Worm (Caenorhabditis elegans): ENCODE measurements around the gene fbxb-34.

Gene fbxb-34

ce11 chrII:587533-587932 lies at the start of gene fbxb-34:
Gene fbxb-34 (plus strand): TSS chrII:587833.
- no peak for TF ChIP-seq zip-4 (GFP tag; optimal IDR thresholded peaks at IDR 0.05)

DNA sequence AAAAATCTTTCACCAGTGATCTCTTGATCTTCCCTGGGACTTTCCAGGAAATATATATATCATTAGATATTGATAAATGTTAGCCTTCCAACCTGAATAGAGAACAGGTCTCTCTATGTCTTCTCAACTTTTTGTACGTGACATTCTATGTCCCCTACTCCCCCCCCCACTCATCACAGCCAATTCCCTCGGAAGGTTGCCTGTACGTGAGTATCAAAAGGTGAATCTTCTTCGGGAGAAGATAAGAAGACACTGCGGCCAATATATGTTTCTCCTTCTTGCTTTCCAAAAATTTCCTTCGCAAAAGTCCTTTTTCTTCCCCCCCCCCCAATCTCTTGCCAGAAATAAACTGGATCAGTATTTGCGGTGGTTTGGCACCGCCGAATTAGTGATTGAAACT lies 45.2 kb upstream of the fbxb-34 start:
- no peak for TF ChIP-seq rnt-1 (tag; optimal IDR thresholded peaks at IDR 0.05)
- peak in 1 of 6 experiments; percentile 76 for TF ChIP-seq elt-3 (tag; optimal IDR thresholded peaks at IDR 0.05)
- TF ChIP-seq blmp-1 (tag; optimal IDR thresholded peaks at IDR 0.05) = peak; percentile 87

DNA sequence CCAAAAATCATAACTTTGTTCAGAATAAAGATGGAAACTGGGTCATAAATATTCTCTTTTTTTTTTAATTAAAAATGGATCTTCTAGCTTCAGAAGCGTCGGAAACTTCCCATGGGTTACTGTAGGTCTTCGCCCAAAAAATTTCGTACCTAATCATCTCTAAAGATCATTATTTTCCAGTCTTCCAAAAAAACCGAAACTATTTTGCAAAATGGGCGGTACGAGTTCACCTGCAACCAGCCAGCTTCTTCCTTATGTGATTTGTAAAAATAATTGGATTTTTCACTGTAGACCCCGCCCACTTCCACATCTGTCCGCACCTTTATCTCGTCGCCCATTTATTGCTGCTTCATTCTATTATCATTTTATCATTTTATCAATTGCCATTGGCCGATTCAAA lies 41.2 kb upstream of the fbxb-34 start, which contains the start of gene mlt-10:
mlt-10 (plus strand) TSS at position 301 of the 400 bp plus-strand sequence.
- TF ChIP-seq pax-3 (tag; optimal IDR thresholded peaks at IDR 0.05) (no peak), snu-23 (GFP tag; optimal IDR thresholded peaks at IDR 0.05) (no peak)

DNA sequence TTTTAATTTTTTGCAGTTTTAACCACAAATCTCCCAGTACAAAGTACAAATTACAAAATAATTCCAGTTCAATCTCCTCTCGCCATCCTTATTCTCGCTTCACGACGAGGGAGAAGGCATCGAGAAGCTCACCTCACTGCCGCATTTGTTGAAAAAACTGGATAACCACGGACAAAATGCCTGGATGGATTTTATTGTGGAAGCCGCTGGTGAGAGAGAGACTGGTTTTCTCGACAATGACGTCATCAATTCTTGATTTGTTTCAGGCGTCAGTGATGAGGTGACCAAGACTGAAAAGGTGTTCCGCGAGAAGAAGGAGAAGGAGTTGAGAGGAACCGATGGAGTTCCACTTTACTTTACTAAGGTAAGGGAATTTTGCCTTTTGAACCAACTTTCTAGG lies 38.1 kb upstream of the fbxb-34 start:
- TF ChIP-seq lin-35 (GFP tag; optimal IDR thresholded peaks at IDR 0.05) (no peak), nhr-76 (tag; optimal IDR thresholded peaks at IDR 0.05) (no peak), efl-1 (optimal IDR thresholded peaks at IDR 0.05) (no peak), efl-1 (GFP tag; optimal IDR thresholded peaks at IDR 0.05 in 1 of 2) (peak in 1 of 2 experiments; percentile 77), sptf-1 (tag; optimal IDR thresholded peaks at IDR 0.05) (no peak), lsy-2 (tag; optimal IDR thresholded peaks at IDR 0.05) (no peak), nhr-77 (tag; optimal IDR thresholded peaks at IDR 0.05) (no peak), skn-1 (tag; optimal IDR thresholded peaks at IDR 0.05) (no peak), Y116A8C.19 (tag; optimal IDR thresholded peaks at IDR 0.05; ENCODE audit: borderline replicate concordance) (no peak), C34B4.2 (tag; optimal IDR thresholded peaks at IDR 0.05) (no peak)

DNA sequence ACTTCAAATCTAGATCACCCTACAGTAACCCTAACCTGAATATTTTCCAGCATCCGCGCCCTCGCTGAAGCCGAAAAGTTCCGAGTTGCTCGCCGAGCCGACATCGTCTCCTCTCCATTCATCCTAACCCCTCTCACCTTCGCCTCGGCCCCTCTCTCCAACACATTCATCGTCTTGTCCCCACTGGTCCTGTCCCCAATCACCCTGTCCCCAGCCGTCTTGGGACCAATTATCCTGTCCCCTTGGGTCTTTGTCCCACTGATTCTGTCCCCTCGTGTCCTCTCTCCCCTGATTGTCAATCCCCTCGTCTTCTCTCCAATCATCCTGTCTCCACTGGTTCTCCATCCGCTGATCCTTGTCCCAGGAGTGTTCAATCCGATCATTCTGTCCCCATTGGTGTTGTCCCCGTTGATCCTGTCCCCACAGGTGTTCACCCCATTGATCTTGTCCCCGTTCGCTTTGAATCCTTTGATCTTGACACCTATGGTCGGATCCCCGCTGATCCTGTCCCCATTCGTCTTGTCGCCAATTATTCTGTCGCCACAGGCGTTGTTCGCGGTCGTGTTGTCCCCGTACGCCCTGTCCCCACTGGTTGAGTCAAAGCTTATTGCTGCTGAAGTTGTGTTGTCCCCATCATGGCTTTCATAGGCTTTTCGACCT lies 36.3 kb upstream of the fbxb-34 start, which contains the start of gene lips-7:
lips-7 (plus strand) TSS at position 610 of the 660 bp plus-strand sequence.
- TF ChIP-seq zag-1 (tag; optimal IDR thresholded peaks at IDR 0.05) = no peak
- TF ChIP-seq nhr-85 (tag) = no peak
- no peak for TF ChIP-seq egl-13 (tag; optimal IDR thresholded peaks at IDR 0.05)
- TF ChIP-seq rnt-1 (tag; optimal IDR thresholded peaks at IDR 0.05) = no peak
- no peak for TF ChIP-seq efl-1 (optimal IDR thresholded peaks at IDR 0.05)
- peak in 1 of 2 experiments; percentile 35 for TF ChIP-seq efl-1 (GFP tag; optimal IDR thresholded peaks at IDR 0.05 in 1 of 2)
- TF ChIP-seq nhr-19 (GFP tag; conservative IDR thresholded peaks at IDR 0.05) = no peak
- TF ChIP-seq lsy-2 (tag; optimal IDR thresholded peaks at IDR 0.05) = no peak
- no peak for TF ChIP-seq nhr-90 (tag; optimal IDR thresholded peaks at IDR 0.05; ENCODE audit: poor library complexity)

DNA sequence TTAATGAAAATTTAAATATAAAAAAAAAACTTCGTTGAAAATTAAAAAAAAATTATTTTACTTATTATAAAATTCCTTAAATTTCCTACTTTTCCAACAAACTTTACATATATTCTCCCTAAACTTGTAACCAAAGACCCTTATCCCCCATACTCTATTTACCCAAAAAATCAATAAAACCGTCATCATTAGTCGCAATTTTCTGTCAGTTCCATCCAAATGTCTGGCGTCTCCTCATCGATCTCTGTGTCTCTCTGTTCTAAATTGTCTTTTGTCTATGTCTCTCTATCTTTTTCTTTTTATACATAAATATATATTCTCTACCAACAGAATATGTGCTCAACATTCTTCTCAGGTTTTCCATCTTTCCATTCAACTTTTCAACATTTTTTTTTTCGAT lies 32.3 kb upstream of the fbxb-34 start:
- TF ChIP-seq snpc-4 (tag; optimal IDR thresholded peaks at IDR 0.05) (no peak), unc-30 (tag; optimal IDR thresholded peaks at IDR 0.05) (no peak), pag-3 (tag; optimal IDR thresholded peaks at IDR 0.05; ENCODE audit: borderline replicate concordance, insufficient read depth) (no peak), unc-62 (GFP tag; optimal IDR thresholded peaks at IDR 0.05) (no peak), efl-1 (optimal IDR thresholded peaks at IDR 0.05) (peak in 1 of 2 experiments; percentile 13), efl-1 (GFP tag; optimal IDR thresholded peaks at IDR 0.05 in 1 of 2) (peak in 1 of 2 experiments; percentile 77), lsy-2 (tag; optimal IDR thresholded peaks at IDR 0.05) (peak in 1 of 2 experiments; percentile 20), skn-1 (tag; optimal IDR thresholded peaks at IDR 0.05) (peak; percentile 24), lin-35 (GFP tag; optimal IDR thresholded peaks at IDR 0.05) (peak in 1 of 2 experiments; percentile 0)

- TF ChIP-seq egl-13 (tag; optimal IDR thresholded peaks at IDR 0.05) = no peak
Measured at ce11 chrII:556185-556584, 31.4 kb upstream of the fbxb-34 start, which contains the start of the genes C09E8.1 and C09E8.6. Gene C09E8.1 (plus strand): TSS chrII:556485. Gene C09E8.6 (plus strand): TSS chrII:556497.

- TF ChIP-seq rnt-1 (tag; optimal IDR thresholded peaks at IDR 0.05) (no peak), sox-4 (tag; optimal IDR thresholded peaks at IDR 0.05) (no peak), snpc-4 (tag; optimal IDR thresholded peaks at IDR 0.05) (no peak)
Measured at ce11 chrII:568776-569175, 18.9 kb upstream of the fbxb-34 start, which contains the start of gene W08F4.5. Gene W08F4.5 (minus strand): TSS chrII:568876.
